Fruit fly (Drosophila melanogaster) whole organism, embryonic: ENCODE results near the gene CG16953.

Source experiments
- CG10147 ChIP-seq: fragments of 200-800 bp; sonication (Bioruptor generic); optimal IDR thresholded peaks from 2 replicates; lab custom pipeline; 2019; ENCODE audit warnings: missing biosample characterization, mild to moderate bottlenecking, missing genetic modification characterization, moderate library complexity
- Ets97D ChIP-seq: fragments of 200-800 bp; sonication (Bioruptor generic); optimal IDR thresholded peaks from 3 replicates; lab custom pipeline; 2016; ENCODE audit warnings: missing biosample characterization, missing genetic modification characterization
- dimm ChIP-seq: fragments of 200-800 bp; sonication (Bioruptor generic); IDR thresholded peaks from 2 replicates; pipeline ENCODE4 v1.3.6; 2022; ENCODE audit warnings: missing biosample characterization, missing genetic modification characterization
- gce ChIP-seq: fragments of 200-800 bp; sonication (Bioruptor generic); IDR thresholded peaks from 3 replicates; pipeline ENCODE4 v1.3.6; 2022; ENCODE audit warnings: missing biosample characterization, missing genetic modification characterization
- gcm2 ChIP-seq: fragments of 200-800 bp; sonication (Bioruptor generic); optimal IDR thresholded peaks from 2 replicates; lab custom pipeline; 2016; ENCODE audit warnings: missing biosample characterization, missing genetic modification characterization
- ham ChIP-seq: fragments of 200-800 bp; sonication (Bioruptor generic); IDR thresholded peaks from 2 replicates; pipeline ENCODE4 v1.3.6; 2022; ENCODE audit warnings: missing biosample characterization, missing genetic modification characterization
- ind ChIP-seq: fragments of 200-800 bp; sonication (Bioruptor generic); optimal IDR thresholded peaks from 3 replicates; lab custom pipeline; 2016; ENCODE audit warnings: missing biosample characterization, missing genetic modification characterization
- pan ChIP-seq, 4 experiments: fragments of >200 bp in 3 of 4; fragments of 200-800 bp in 1 of 4; sonication (Bioruptor generic) in 1 of 4; optimal IDR thresholded peaks in 3 of 4; IDR thresholded peaks in 1 of 4; 2 replicates each; pipeline versions ENCODE4 v1.3.6 to Lab custom; 2017 to 2022; ENCODE audit warnings: missing biosample characterization in 2 of 4, missing genetic modification characterization in 2 of 4, mixed read lengths in 1 of 4
- salm ChIP-seq: fragments of 200-800 bp; sonication (Bioruptor generic); optimal IDR thresholded peaks from 2 replicates; lab custom pipeline; 2018; ENCODE audit warnings: missing biosample characterization, mild to moderate bottlenecking, missing genetic modification characterization

dm6 chr3R:20604078-20604477 is 18.4 kb upstream of the CG16953 start:
- TF ChIP-seq dimm (GFP tag; lab: Robert Waterston, UW) (no peak), ind (GFP tag; lab: Kevin White, UChicago) (no peak), gce (GFP tag; lab: Robert Waterston, UW) (no peak), Ets97D (GFP tag; lab: Kevin White, UChicago) (no peak), CG10147 (no peak), pan (optimal IDR thresholded peaks at IDR 0.05; lab: Kevin White, UChicago) (no peak), pan (GFP tag; optimal IDR thresholded peaks at IDR 0.05 in 1 of 2, IDR thresholded peaks at IDR 0.05 in 1 of 2) (no peak), ham (GFP tag; lab: Robert Waterston, UW) (no peak), salm (no peak), gcm2 (no peak)
